Worm (Caenorhabditis elegans) whole organism, early embryonic: Measurements from ENCODE around the gene spp-31.

Experiments
- B0310.2 ChIP-seq: sonication (generic microtip); optimal IDR thresholded peaks from 2 replicates; lab custom pipeline; 2016; ENCODE audit warnings: mild to moderate bottlenecking, missing genetic modification characterization, missing compliant biosample characterization
- F13C5.2 ChIP-seq: sonication (generic microtip); optimal IDR thresholded peaks from 2 replicates; lab custom pipeline; 2017; ENCODE audit warnings: mild to moderate bottlenecking, missing genetic modification characterization, inconsistent platforms, missing compliant biosample characterization
- aly-1 ChIP-seq: sonication (generic microtip); optimal IDR thresholded peaks from 2 replicates; lab custom pipeline; 2016; ENCODE audit warnings: missing genetic modification characterization, missing compliant biosample characterization
- ama-1 ChIP-seq: fragments of 150-350 bp; optimal IDR thresholded peaks from 2 replicates; lab custom pipeline; 2014
- ceh-13 ChIP-seq: fragments of 200-800 bp; sonication (Bioruptor generic); optimal IDR thresholded peaks from 2 replicates; lab custom pipeline; 2018; ENCODE audit warnings: mild to moderate bottlenecking, missing genetic modification characterization, missing compliant biosample characterization
- ceh-36 ChIP-seq: sonication (generic microtip); optimal IDR thresholded peaks from 2 replicates; lab custom pipeline; 2016; ENCODE audit warnings: missing genetic modification characterization, inconsistent platforms, missing compliant biosample characterization
- ets-7 ChIP-seq: sonication (generic microtip); optimal IDR thresholded peaks from 2 replicates; lab custom pipeline; 2016; ENCODE audit warnings: missing genotype, missing genetic modification characterization, missing compliant biosample characterization
- flt-1 ChIP-seq: fragments of 200-800 bp; sonication (Bioruptor generic); IDR thresholded peaks from 2 replicates; pipeline ENCODE4 v1.3.6; 2022; ENCODE audit warnings: missing genetic modification characterization, missing compliant biosample characterization
- hmbx-1 ChIP-seq: sonication (generic microtip); optimal IDR thresholded peaks from 2 replicates; lab custom pipeline; 2016; ENCODE audit warnings: mild to moderate bottlenecking, missing genetic modification characterization, missing compliant biosample characterization
- hmg-4 ChIP-seq: fragments of 200-800 bp; sonication (Bioruptor generic); optimal IDR thresholded peaks from 2 replicates; lab custom pipeline; 2018; ENCODE audit warnings: mild to moderate bottlenecking, missing genetic modification characterization, missing compliant biosample characterization
- hnd-1 ChIP-seq: sonication (generic microtip); optimal IDR thresholded peaks from 2 replicates; lab custom pipeline; 2016; ENCODE audit warnings: missing genetic modification characterization, missing compliant biosample characterization
- pes-1 ChIP-seq: fragments of 200-800 bp; sonication (Bioruptor generic); IDR thresholded peaks from 2 replicates; pipeline ENCODE4 v1.3.6; 2022; ENCODE audit warnings: missing genetic modification reagents, missing genetic modification characterization, missing compliant biosample characterization
- scrt-1 ChIP-seq: fragments of 200-800 bp; sonication (Bioruptor generic); IDR thresholded peaks from 2 replicates; pipeline ENCODE4 v1.3.6; 2022; ENCODE audit warnings: missing genetic modification characterization, missing compliant biosample characterization
- sea-1 ChIP-seq: fragments of 200-800 bp; sonication (Bioruptor generic); conservative IDR thresholded peaks from 2 replicates; pipeline ENCODE4 v1.3.6; 2022; ENCODE audit warnings: missing genetic modification characterization, missing compliant biosample characterization
- tbx-11 ChIP-seq: fragments of 200-800 bp; sonication (Bioruptor generic); IDR thresholded peaks from 2 replicates; pipeline ENCODE4 v1.3.6; 2022; ENCODE audit warnings: missing genetic modification characterization, missing compliant biosample characterization
- tbx-37 ChIP-seq: fragments of 200-800 bp; sonication (Bioruptor generic); conservative IDR thresholded peaks from 2 replicates; pipeline ENCODE4 v1.3.6; 2022; ENCODE audit warnings: missing genetic modification reagents, missing genetic modification characterization, missing compliant biosample characterization
- tra-4 ChIP-seq: sonication (generic microtip); optimal IDR thresholded peaks from 2 replicates; lab custom pipeline; 2017; ENCODE audit warnings: missing genetic modification characterization, missing compliant biosample characterization

spp-31 gene

ce11 chrIV:1406267-1406666 is at the start of gene spp-31:
Gene spp-31 (plus strand): TSS chrIV:1406567.
- no peak for TF ChIP-seq tbx-11 (GFP tag; lab: Robert Waterston, UW)
- no peak for TF ChIP-seq B0310.2 (tag; lab: Kevin White, UChicago)
- no peak for TF ChIP-seq F13C5.2
- no peak for TF ChIP-seq aly-1
- TF ChIP-seq hmg-4 = no peak
- TF ChIP-seq ama-1 (lab: Kevin White, UChicago) = no peak
- no peak for TF ChIP-seq tra-4 (tag; lab: Kevin White, UChicago)
- TF ChIP-seq hnd-1 (tag; lab: Kevin White, UChicago) = no peak
- TF ChIP-seq flt-1 = no peak

ce11 chrIV:1358109-1358508 is 48.3 kb upstream of the spp-31 start:
- TF ChIP-seq flt-1 = no peak
- TF ChIP-seq ets-7 (tag; lab: Kevin White, UChicago) = no peak
- TF ChIP-seq scrt-1 (GFP tag; lab: Robert Waterston, UW) = no peak
- no peak for TF ChIP-seq hmbx-1
- TF ChIP-seq hnd-1 (tag; lab: Kevin White, UChicago) = no peak
- no peak for TF ChIP-seq hmg-4
- TF ChIP-seq B0310.2 (tag; lab: Kevin White, UChicago) = no peak
- TF ChIP-seq sea-1 (GFP tag; lab: Robert Waterston, UW) = no peak
- peak; percentile 17 for TF ChIP-seq aly-1
- TF ChIP-seq tra-4 (tag; lab: Kevin White, UChicago) = no peak
- TF ChIP-seq pes-1 (GFP tag; lab: Robert Waterston, UW) = 0 out of 2 replicates have a peak, but pooled peaks have one; percentile 40
- no peak for TF ChIP-seq ama-1 (lab: Kevin White, UChicago)
- no peak for TF ChIP-seq ceh-13 (GFP tag; lab: Kevin White, UChicago)

DNA sequence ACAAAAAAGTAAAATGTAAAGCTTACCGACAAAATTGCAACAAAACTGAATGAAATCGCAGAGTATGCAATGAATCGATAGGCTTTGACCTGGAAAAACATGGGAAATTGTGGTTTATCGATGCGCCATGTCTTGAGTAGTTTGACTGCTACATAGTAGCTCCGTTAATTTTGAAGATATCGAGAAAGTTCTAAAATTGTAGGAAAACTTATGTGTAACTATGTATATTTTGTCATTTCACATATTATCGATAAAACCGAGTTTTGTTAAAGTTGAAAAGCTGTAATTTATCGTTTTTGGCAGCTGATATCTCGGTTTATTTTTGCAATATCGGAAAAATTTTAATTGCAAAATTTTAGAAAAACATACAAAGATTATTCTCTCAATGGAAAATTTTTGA is 47.2 kb upstream of the spp-31 start, which contains the start of gene col-105:
Gene col-105 (minus strand): TSS at position 101 of the 400 bp plus-strand sequence.
- no peak for TF ChIP-seq pes-1 (GFP tag; lab: Robert Waterston, UW)
- no peak for TF ChIP-seq ceh-36 (tag; lab: Kevin White, UChicago)
- TF ChIP-seq tra-4 (tag; lab: Kevin White, UChicago) = no peak
- TF ChIP-seq sea-1 (GFP tag; lab: Robert Waterston, UW) = no peak
- TF ChIP-seq hmg-4 = no peak
- no peak for TF ChIP-seq hnd-1 (tag; lab: Kevin White, UChicago)
- TF ChIP-seq ceh-13 (GFP tag; lab: Kevin White, UChicago) = no peak
- TF ChIP-seq F13C5.2 = no peak

DNA sequence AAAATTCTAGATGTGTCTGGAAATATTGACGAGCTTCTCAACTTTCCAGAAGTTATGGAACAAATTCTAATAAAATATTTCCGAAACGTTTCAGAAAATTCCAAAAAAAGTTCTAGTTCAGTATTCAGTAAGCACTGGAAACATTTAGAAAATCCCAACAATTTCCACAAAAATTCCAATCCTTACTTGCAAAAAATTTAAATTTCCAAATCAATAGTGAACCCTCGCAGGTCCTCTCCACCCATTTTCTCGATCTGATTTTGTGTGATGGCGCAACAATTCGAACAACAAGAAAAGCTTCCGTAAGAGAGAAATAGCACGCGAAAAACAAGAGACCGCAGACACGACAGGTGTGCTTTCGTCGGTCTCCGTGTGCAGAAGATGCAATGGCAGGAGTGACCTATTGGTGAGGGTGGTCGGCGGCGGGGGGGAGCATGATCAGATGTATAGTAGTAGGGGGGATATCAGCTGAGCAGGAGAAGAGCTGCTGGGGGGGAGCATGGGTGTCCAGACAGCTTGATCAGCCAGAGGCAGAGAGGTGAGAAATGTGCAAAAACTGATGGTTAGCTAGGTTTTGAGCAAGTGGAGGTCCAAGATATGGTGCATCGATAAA is 44.6 kb upstream of the spp-31 start:
- TF ChIP-seq hmg-4 (peak; percentile 52), tbx-11 (GFP tag; lab: Robert Waterston, UW) (no peak)

ce11 chrIV:1365771-1366170 is 40.6 kb upstream of the spp-31 start:
- no peak for TF ChIP-seq scrt-1 (GFP tag; lab: Robert Waterston, UW)

DNA sequence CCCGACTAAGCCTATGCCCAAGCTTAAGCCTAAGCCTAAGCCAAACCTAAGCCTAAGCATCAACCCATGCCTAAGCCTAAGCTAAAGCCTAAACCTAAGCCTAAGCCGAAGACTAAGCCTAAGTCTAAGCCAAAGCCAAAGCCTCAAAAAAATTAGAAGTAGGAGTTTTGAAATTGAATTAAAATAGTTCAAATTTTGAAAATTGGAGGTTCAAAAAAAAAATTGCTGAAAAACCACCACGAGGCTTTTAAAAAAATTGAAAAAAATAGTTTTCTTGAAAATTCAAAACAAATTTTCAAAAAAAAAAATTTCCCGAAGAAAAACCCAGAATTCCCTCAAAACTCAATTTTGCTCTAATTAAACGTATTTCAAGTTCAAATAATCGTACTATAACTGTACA is 39.3 kb upstream of the spp-31 start:
- TF ChIP-seq tra-4 (tag; lab: Kevin White, UChicago) (no peak), hmbx-1 (no peak), F13C5.2 (no peak), aly-1 (no peak), tbx-37 (GFP tag; lab: Robert Waterston, UW) (no peak), scrt-1 (GFP tag; lab: Robert Waterston, UW) (no peak), hnd-1 (tag; lab: Kevin White, UChicago) (no peak), sea-1 (GFP tag; lab: Robert Waterston, UW) (no peak), ceh-36 (tag; lab: Kevin White, UChicago) (no peak), ama-1 (lab: Kevin White, UChicago) (no peak), B0310.2 (tag; lab: Kevin White, UChicago) (no peak)

DNA sequence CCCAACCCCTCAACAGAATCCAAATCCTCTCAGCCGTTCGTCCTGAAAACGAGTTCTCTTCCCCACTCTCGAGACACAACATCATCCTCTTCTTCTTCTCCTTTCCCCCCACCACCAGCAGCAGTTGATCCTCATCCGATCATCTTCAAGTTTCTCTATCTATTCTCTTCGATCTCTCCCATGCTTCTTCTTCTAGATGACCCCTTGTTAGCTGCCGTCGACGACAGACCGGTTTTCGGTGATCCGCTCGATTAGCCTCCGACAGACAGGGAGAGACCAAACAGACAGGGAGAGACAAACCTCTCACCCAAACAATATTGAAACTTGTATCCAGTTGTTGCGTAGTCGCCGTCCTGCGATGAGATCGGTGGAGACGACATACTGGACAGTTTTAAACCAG is 35.1 kb upstream of the spp-31 start:
- no peak for TF ChIP-seq tbx-11 (GFP tag; lab: Robert Waterston, UW)
- TF ChIP-seq ceh-13 (GFP tag; lab: Kevin White, UChicago) = no peak
- TF ChIP-seq ets-7 (tag; lab: Kevin White, UChicago) = no peak
- no peak for TF ChIP-seq hmg-4

DNA sequence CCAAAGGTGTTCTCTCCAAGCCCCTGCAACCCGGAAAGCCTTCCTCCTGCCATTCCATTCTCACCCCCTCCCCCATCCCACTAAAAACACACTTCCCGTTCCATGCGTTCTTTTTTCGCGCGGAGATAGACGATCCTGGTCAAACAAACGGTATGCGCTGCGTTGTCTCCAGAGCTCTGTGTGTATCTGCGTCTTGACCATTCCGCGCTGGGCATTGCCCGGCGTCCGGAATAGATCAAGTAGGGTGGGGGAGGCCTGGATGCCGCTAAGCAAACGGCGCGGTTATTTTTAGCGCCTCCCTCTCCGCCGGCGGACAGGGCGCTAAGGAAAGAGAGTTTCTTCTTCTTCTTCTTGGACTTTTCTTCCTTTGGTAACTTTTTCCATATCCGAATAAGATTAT is 31.1 kb upstream of the spp-31 start:
- TF ChIP-seq hmg-4 = no peak
- TF ChIP-seq tbx-37 (GFP tag; lab: Robert Waterston, UW) = no peak
- no peak for TF ChIP-seq pes-1 (GFP tag; lab: Robert Waterston, UW)
- TF ChIP-seq hmbx-1 = no peak

ce11 chrIV:1377699-1378098 is 28.7 kb upstream of the spp-31 start:
- TF ChIP-seq sea-1 (GFP tag; lab: Robert Waterston, UW) = peak; percentile 54; the same call in 1 of the 2 replicates
- TF ChIP-seq scrt-1 (GFP tag; lab: Robert Waterston, UW) = peak; percentile 18; the same call in 1 of the 2 replicates
- TF ChIP-seq F13C5.2 = no peak
- TF ChIP-seq pes-1 (GFP tag; lab: Robert Waterston, UW) = no peak
- TF ChIP-seq flt-1 = no peak
- TF ChIP-seq hmbx-1 = no peak
- TF ChIP-seq ets-7 (tag; lab: Kevin White, UChicago) = no peak
- no peak for TF ChIP-seq ama-1 (lab: Kevin White, UChicago)
- TF ChIP-seq tra-4 (tag; lab: Kevin White, UChicago) = no peak
- TF ChIP-seq aly-1 = no peak
- no peak for TF ChIP-seq B0310.2 (tag; lab: Kevin White, UChicago)
- peak; percentile 3; the same call in 1 of the 2 replicates for TF ChIP-seq tbx-37 (GFP tag; lab: Robert Waterston, UW)
- no peak for TF ChIP-seq tbx-11 (GFP tag; lab: Robert Waterston, UW)
- no peak for TF ChIP-seq ceh-13 (GFP tag; lab: Kevin White, UChicago)
- TF ChIP-seq hnd-1 (tag; lab: Kevin White, UChicago) = no peak
- TF ChIP-seq hmg-4 = peak; percentile 16
- no peak for TF ChIP-seq ceh-36 (tag; lab: Kevin White, UChicago)
